Worm (Caenorhabditis elegans) whole organism, L2 larva: ENCODE measurements around the gene nape-1.
A peak's percentile ranks its signal among the peaks of the same experiment; 100 is the strongest.

ENCODE experiments used
- C34F6.9 ChIP-seq: fragments of 150-350 bp; optimal IDR thresholded peaks from 2 replicates; lab custom pipeline; 2014; ENCODE audit warnings: missing biosample characterization, missing genetic modification characterization
- F13H6.1 ChIP-seq: sonication (generic microtip); optimal IDR thresholded peaks from 2 replicates; lab custom pipeline; 2016; ENCODE audit warnings: missing genetic modification characterization, missing compliant biosample characterization
- Y55F3AM.14 ChIP-seq: fragments of 200-800 bp; sonication (Bioruptor generic); optimal IDR thresholded peaks from 2 replicates; lab custom pipeline; 2018; ENCODE audit warnings: mild to moderate bottlenecking, missing genetic modification characterization, missing compliant biosample characterization
- ZK546.5 ChIP-seq: sonication (generic microtip); optimal IDR thresholded peaks from 2 replicates; lab custom pipeline; 2017; ENCODE audit warnings: missing biosample characterization, missing genetic modification characterization
- alr-1 ChIP-seq: fragments of 150-350 bp; optimal IDR thresholded peaks from 2 replicates; lab custom pipeline; 2014; ENCODE audit warnings: missing biosample characterization, missing genetic modification characterization
- aly-2 ChIP-seq: fragments of 150-350 bp; optimal IDR thresholded peaks from 2 replicates; lab custom pipeline; 2014; ENCODE audit warnings: missing biosample characterization, missing genetic modification characterization
- ama-1 ChIP-seq: fragments of 150-350 bp; optimal IDR thresholded peaks from 2 replicates; lab custom pipeline; 2018; ENCODE audit warnings: inconsistent platforms
- ceh-82 ChIP-seq: fragments of 150-350 bp; optimal IDR thresholded peaks from 2 replicates; lab custom pipeline; 2014; ENCODE audit warnings: missing biosample characterization, missing genetic modification characterization
- crh-2 ChIP-seq: sonication (generic microtip); optimal IDR thresholded peaks from 2 replicates; lab custom pipeline; 2017; ENCODE audit warnings: missing biosample characterization, missing genetic modification characterization
- dmd-4 ChIP-seq: sonication (generic microtip); optimal IDR thresholded peaks from 2 replicates; lab custom pipeline; 2017; ENCODE audit warnings: missing biosample characterization, missing genetic modification characterization
- elt-1 ChIP-seq: fragments of 150-350 bp; optimal IDR thresholded peaks from 2 replicates; lab custom pipeline; 2014; ENCODE audit warnings: missing biosample characterization, missing genetic modification characterization
- elt-3 ChIP-seq: sonication (generic microtip); optimal IDR thresholded peaks from 2 replicates; lab custom pipeline; 2017; ENCODE audit warnings: missing biosample characterization, missing genetic modification characterization
- fos-1 ChIP-seq: fragments of 150-350 bp; optimal IDR thresholded peaks from 2 replicates; lab custom pipeline; 2014; ENCODE audit warnings: missing biosample characterization, missing genetic modification characterization
- lin-11 ChIP-seq: fragments of 150-350 bp; sonication (generic microtip); optimal IDR thresholded peaks from 2 replicates; lab custom pipeline; 2014; ENCODE audit warnings: missing biosample characterization, missing genetic modification characterization, inconsistent platforms, mixed read lengths
- lin-13 ChIP-seq: fragments of 150-350 bp; optimal IDR thresholded peaks from 2 replicates; lab custom pipeline; 2014; ENCODE audit warnings: missing biosample characterization, missing genetic modification reagents, missing genetic modification characterization
- lin-39 ChIP-seq: fragments of 150-350 bp; optimal IDR thresholded peaks from 2 replicates; lab custom pipeline; 2014; ENCODE audit warnings: missing biosample characterization, missing genetic modification reagents, missing genetic modification characterization
- lsy-2 ChIP-seq, 2 experiments: fragments of 150-350 bp in 1 of 2; sonication (generic microtip) in 1 of 2; optimal IDR thresholded peaks; 2 replicates each; lab custom pipeline; 2014 to 2017; ENCODE audit warnings: missing biosample characterization in 2 of 2, missing genetic modification characterization in 2 of 2
- mab-5 ChIP-seq: fragments of 150-350 bp; optimal IDR thresholded peaks from 2 replicates; lab custom pipeline; 2014; ENCODE audit warnings: missing biosample characterization, missing genetic modification characterization
- mbf-1 ChIP-seq: sonication (generic microtip); optimal IDR thresholded peaks from 2 replicates; lab custom pipeline; 2017; ENCODE audit warnings: missing biosample characterization, missing genetic modification characterization
- mdl-1 ChIP-seq, 2 experiments: fragments of 150-350 bp in 1 of 2; sonication (generic microtip) in 1 of 2; optimal IDR thresholded peaks; 2 replicates each; lab custom pipeline; 2017; ENCODE audit warnings: missing biosample characterization in 2 of 2, missing genetic modification characterization in 2 of 2
- nhr-10 ChIP-seq: sonication (generic microtip); optimal IDR thresholded peaks from 2 replicates; lab custom pipeline; 2017; ENCODE audit warnings: missing biosample characterization, missing genetic modification characterization
- nhr-11 ChIP-seq: fragments of 150-350 bp; optimal IDR thresholded peaks from 2 replicates; lab custom pipeline; 2014; ENCODE audit warnings: missing biosample characterization, missing genetic modification characterization
- nhr-12 ChIP-seq: fragments of 150-350 bp; optimal IDR thresholded peaks from 2 replicates; lab custom pipeline; 2014; ENCODE audit warnings: missing biosample characterization, missing genetic modification characterization
- nhr-129 ChIP-seq: fragments of 150-350 bp; optimal IDR thresholded peaks from 2 replicates; lab custom pipeline; 2014; ENCODE audit warnings: missing biosample characterization, missing genetic modification characterization
- nhr-21 ChIP-seq: fragments of 150-350 bp; optimal IDR thresholded peaks from 2 replicates; lab custom pipeline; 2014; ENCODE audit warnings: missing biosample characterization, missing genetic modification characterization
- nhr-23 ChIP-seq: fragments of 150-350 bp; optimal IDR thresholded peaks from 2 replicates; lab custom pipeline; 2014; ENCODE audit warnings: missing biosample characterization, missing genetic modification reagents, missing genetic modification characterization
- nhr-237 ChIP-seq: fragments of 150-350 bp; optimal IDR thresholded peaks from 2 replicates; lab custom pipeline; 2014; ENCODE audit warnings: missing biosample characterization, missing genetic modification characterization
- nhr-25 ChIP-seq: fragments of 150-350 bp; sonication (generic microtip); optimal IDR thresholded peaks from 3 replicates; lab custom pipeline; 2014; ENCODE audit warnings: missing biosample characterization, missing genetic modification characterization
- nhr-6 ChIP-seq: fragments of 150-350 bp; optimal IDR thresholded peaks from 2 replicates; lab custom pipeline; 2014; ENCODE audit warnings: missing biosample characterization, missing genetic modification characterization
- peb-1 ChIP-seq: fragments of 150-350 bp; optimal IDR thresholded peaks from 2 replicates; lab custom pipeline; 2014; ENCODE audit warnings: missing biosample characterization, missing genetic modification characterization
- sem-4 ChIP-seq: fragments of 150-350 bp; optimal IDR thresholded peaks from 2 replicates; lab custom pipeline; 2014; ENCODE audit warnings: missing biosample characterization, missing genetic modification reagents, missing genetic modification characterization
- skn-1 ChIP-seq: sonication (generic microtip); optimal IDR thresholded peaks from 2 replicates; lab custom pipeline; 2017; ENCODE audit warnings: missing biosample characterization, missing genetic modification characterization
- sma-3 ChIP-seq: sonication (generic microtip); optimal IDR thresholded peaks from 2 replicates; lab custom pipeline; 2016; ENCODE audit warnings: missing genetic modification reagents, missing genetic modification characterization, missing compliant biosample characterization
- sma-9 ChIP-seq, 2 experiments: fragments of 150-350 bp in 1 of 2; sonication (generic microtip) in 1 of 2; optimal IDR thresholded peaks; 2 replicates each; lab custom pipeline; 2014 to 2016; ENCODE audit warnings: missing genetic modification characterization in 2 of 2, mild to moderate bottlenecking in 1 of 2, missing biosample characterization in 1 of 2, missing compliant biosample characterization in 1 of 2, missing genetic modification reagents in 1 of 2, moderate library complexity in 1 of 2
- snpc-4 ChIP-seq: fragments of 150-350 bp; optimal IDR thresholded peaks from 2 replicates; lab custom pipeline; 2014; ENCODE audit warnings: missing biosample characterization, missing genetic modification characterization
- unc-55 ChIP-seq: fragments of 150-350 bp; sonication (generic microtip); optimal IDR thresholded peaks from 3 replicates; lab custom pipeline; 2014; ENCODE audit warnings: missing biosample characterization, missing genetic modification reagents, missing genetic modification characterization
- unc-62 ChIP-seq: fragments of 150-350 bp; optimal IDR thresholded peaks from 2 replicates; lab custom pipeline; 2014; ENCODE audit warnings: missing biosample characterization, missing genetic modification reagents, missing genetic modification characterization
- zag-1 ChIP-seq: fragments of 150-350 bp; optimal IDR thresholded peaks from 2 replicates; lab custom pipeline; 2014; ENCODE audit warnings: missing biosample characterization, missing genetic modification characterization
- ztf-1 ChIP-seq: fragments of 200-800 bp; sonication (Bioruptor generic); conservative IDR thresholded peaks from 2 replicates; pipeline ENCODE4 v1.3.6; 2022; ENCODE audit warnings: missing genetic modification characterization, missing compliant biosample characterization
- ztf-11 ChIP-seq: sonication (generic microtip); optimal IDR thresholded peaks from 2 replicates; lab custom pipeline; 2017; ENCODE audit warnings: missing biosample characterization, missing genetic modification characterization
- ztf-4 ChIP-seq: fragments of 150-350 bp; optimal IDR thresholded peaks from 2 replicates; lab custom pipeline; 2014; ENCODE audit warnings: missing biosample characterization, missing genetic modification characterization

Gene nape-1

ce11 chrIV:3741874-3742273, 1.2 kb upstream of the nape-1 start:
- TF ChIP-seq lin-11, result no peak
- TF ChIP-seq elt-1 (tag; lab: Kevin White, UChicago), result no peak
- TF ChIP-seq nhr-21 (tag; lab: Kevin White, UChicago), result no peak
- TF ChIP-seq ZK546.5 (tag; lab: Kevin White, UChicago), result no peak
- TF ChIP-seq sma-9 (GFP tag; optimal IDR thresholded peaks at IDR 0.05; lab: Kevin White, UChicago), result no peak
- TF ChIP-seq sma-9 (tag; optimal IDR thresholded peaks at IDR 0.05; lab: Kevin White, UChicago), result no peak
- TF ChIP-seq skn-1, result no peak
- TF ChIP-seq nhr-10 (tag; lab: Kevin White, UChicago), result no peak
- TF ChIP-seq elt-3 (tag; lab: Kevin White, UChicago), result no peak
- no peak for TF ChIP-seq fos-1 (tag; lab: Kevin White, UChicago)
- TF ChIP-seq nhr-237 (tag; lab: Kevin White, UChicago), result no peak
- TF ChIP-seq C34F6.9, result no peak
- no peak for TF ChIP-seq nhr-23 (tag; lab: Kevin White, UChicago)

DNA sequence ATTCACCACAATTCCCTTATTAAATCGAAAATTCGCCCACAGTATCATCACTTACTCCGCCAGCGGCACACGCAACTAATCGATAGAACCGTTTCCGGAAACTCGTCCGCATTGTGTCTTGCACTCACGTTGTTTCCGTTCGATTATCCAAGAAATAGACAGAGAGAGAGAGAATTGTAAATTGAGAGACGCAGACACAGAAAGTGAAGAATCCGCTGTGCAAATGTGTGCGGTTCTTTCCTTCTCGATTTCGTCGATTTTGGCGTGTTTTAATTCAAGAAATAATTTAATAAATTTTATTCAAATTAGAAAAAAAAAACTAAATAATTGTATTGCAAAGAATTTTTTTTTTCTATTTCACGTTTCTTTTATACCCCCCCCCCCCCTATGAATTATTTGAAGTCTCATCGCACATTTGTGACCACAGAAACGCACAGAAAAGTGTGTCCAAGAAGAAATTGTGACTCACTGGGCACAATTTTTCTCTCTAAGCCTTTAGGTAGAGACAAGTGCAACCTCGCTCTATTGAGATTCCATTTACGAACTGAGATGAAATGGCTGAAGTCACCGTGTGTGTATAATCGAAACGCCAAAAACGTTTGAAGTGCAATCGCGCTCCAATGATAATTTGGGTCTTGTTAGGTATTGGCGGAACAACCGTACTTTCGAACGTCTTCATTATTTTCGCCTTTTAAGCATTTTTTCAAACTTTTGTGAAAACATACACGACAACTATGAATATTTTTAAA, 1.9 kb downstream of the nape-1 start, which contains the start of gene nape-2:
TSS of gene nape-2 (minus strand) at position 271 of the 749 bp plus-strand sequence.
- TF ChIP-seq nhr-25 (tag; lab: Kevin White, UChicago) (no peak), nhr-237 (tag; lab: Kevin White, UChicago) (no peak), lin-11 (no peak), nhr-10 (tag; lab: Kevin White, UChicago) (no peak), Y55F3AM.14 (GFP tag; lab: Kevin White, UChicago) (no peak), sem-4 (tag; lab: Kevin White, UChicago) (no peak), ceh-82 (tag; lab: Kevin White, UChicago) (no peak), lin-13 (GFP tag; lab: Kevin White, UChicago) (no peak), mab-5 (no peak), ztf-4 (tag; lab: Kevin White, UChicago) (no peak), sma-9 (GFP tag; optimal IDR thresholded peaks at IDR 0.05; lab: Kevin White, UChicago) (no peak), sma-9 (tag; optimal IDR thresholded peaks at IDR 0.05; lab: Kevin White, UChicago) (no peak), alr-1 (tag; lab: Kevin White, UChicago) (no peak), fos-1 (tag; lab: Kevin White, UChicago) (peak; percentile 24), ztf-11 (tag; lab: Kevin White, UChicago) (no peak), unc-62 (GFP tag; lab: Kevin White, UChicago) (no peak), lsy-2 (tag; optimal IDR thresholded peaks at IDR 0.05; lab: Kevin White, UChicago) (peak in 1 of 2 experiments; percentile 27), crh-2 (tag; lab: Kevin White, UChicago) (peak; percentile 17), peb-1 (no peak), ZK546.5 (tag; lab: Kevin White, UChicago) (no peak), dmd-4 (tag; lab: Kevin White, UChicago) (no peak), zag-1 (no peak), lin-39 (tag; lab: Kevin White, UChicago) (no peak), unc-55 (GFP tag; lab: Kevin White, UChicago) (peak; percentile 18), sma-3 (GFP tag; lab: Kevin White, UChicago) (no peak), nhr-23 (tag; lab: Kevin White, UChicago) (no peak), skn-1 (no peak), nhr-129 (tag; lab: Kevin White, UChicago) (peak; percentile 30), F13H6.1 (tag; lab: Kevin White, UChicago) (no peak), C34F6.9 (peak; percentile 5), mdl-1 (tag; optimal IDR thresholded peaks at IDR 0.05; lab: Kevin White, UChicago) (no peak)

DNA sequence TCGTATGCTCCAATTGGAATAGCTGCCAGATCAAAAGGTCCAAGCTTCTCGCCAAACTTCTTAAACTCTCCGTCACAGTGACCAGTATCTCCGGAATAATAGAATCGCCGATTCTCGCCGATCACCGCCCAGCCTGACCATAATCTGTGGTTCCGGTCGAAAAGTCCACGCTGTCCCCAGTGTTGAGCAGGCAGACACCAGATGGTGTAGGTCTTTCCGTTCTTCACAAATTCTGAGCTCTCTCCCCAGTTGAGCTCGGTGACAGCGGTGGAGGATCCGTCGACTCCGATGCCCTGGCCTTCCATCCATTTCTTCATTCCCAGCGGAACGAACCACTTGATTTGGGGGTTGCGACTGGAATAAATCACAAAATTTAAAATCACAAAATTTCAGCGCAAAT, 4.4 kb downstream of the nape-1 start:
- TF ChIP-seq sma-3 (GFP tag; lab: Kevin White, UChicago) (no peak), nhr-25 (tag; lab: Kevin White, UChicago) (no peak), ama-1 (lab: Kevin White, UChicago) (no peak), elt-1 (tag; lab: Kevin White, UChicago) (no peak), C34F6.9 (no peak), zag-1 (no peak), snpc-4 (tag; lab: Kevin White, UChicago) (no peak), mbf-1 (tag; lab: Kevin White, UChicago) (no peak), nhr-10 (tag; lab: Kevin White, UChicago) (no peak), ceh-82 (tag; lab: Kevin White, UChicago) (no peak), F13H6.1 (tag; lab: Kevin White, UChicago) (no peak), peb-1 (no peak), ztf-1 (GFP tag; lab: Robert Waterston, UW) (no peak), nhr-6 (tag; lab: Kevin White, UChicago) (no peak), aly-2 (tag; lab: Kevin White, UChicago) (no peak), nhr-12 (tag; lab: Kevin White, UChicago) (no peak), nhr-129 (tag; lab: Kevin White, UChicago) (no peak), nhr-11 (tag; lab: Kevin White, UChicago) (no peak), Y55F3AM.14 (GFP tag; lab: Kevin White, UChicago) (no peak), alr-1 (tag; lab: Kevin White, UChicago) (no peak)
- TF ChIP-seq, all 48 proteins: peak for 0
